Fruit fly (Drosophila melanogaster) whole organism, embryonic: Measurements from ENCODE around the gene side-IV.

Source experiments
- Atf-2 ChIP-seq: fragments of 200-800 bp; sonication (Bioruptor generic); optimal IDR thresholded peaks from 2 replicates; lab custom pipeline; 2016; ENCODE audit warnings: missing biosample characterization, missing genetic modification characterization
- Atf6 ChIP-seq: fragments of 200-800 bp; sonication (Bioruptor generic); IDR thresholded peaks from 2 replicates; pipeline ENCODE4 v1.3.6; 2022; ENCODE audit warnings: missing biosample characterization, missing genetic modification characterization
- CG10654 ChIP-seq: fragments of 200-800 bp; sonication (Bioruptor generic); optimal IDR thresholded peaks from 2 replicates; lab custom pipeline; 2016; ENCODE audit warnings: missing biosample characterization, missing genetic modification characterization
- CG10979 ChIP-seq: fragments of 200-800 bp; sonication (Bioruptor generic); optimal IDR thresholded peaks from 2 replicates; lab custom pipeline; 2018; ENCODE audit warnings: missing biosample characterization, mild to moderate bottlenecking, missing genetic modification characterization, moderate library complexity
- CG11085 ChIP-seq: fragments of 200-800 bp; sonication (Bioruptor generic); IDR thresholded peaks from 2 replicates; pipeline ENCODE4 v1.3.6; 2022; ENCODE audit warnings: missing biosample characterization, missing genetic modification characterization
- CG15011 ChIP-seq: fragments of 200-800 bp; sonication (Bioruptor generic); optimal IDR thresholded peaks from 3 replicates; lab custom pipeline; 2018; ENCODE audit warnings: missing biosample characterization, mild to moderate bottlenecking, missing genetic modification characterization
- CG15479 ChIP-seq: fragments of 200-800 bp; sonication (Bioruptor generic); optimal IDR thresholded peaks from 3 replicates; lab custom pipeline; 2019; ENCODE audit warnings: missing biosample characterization, mild to moderate bottlenecking, missing genetic modification characterization, moderate library complexity
- CG1602 ChIP-seq: fragments of 200-800 bp; sonication (Bioruptor generic); optimal IDR thresholded peaks from 3 replicates; lab custom pipeline; 2016; ENCODE audit warnings: missing biosample characterization, missing genetic modification characterization
- CG1647 ChIP-seq: fragments of 200-800 bp; sonication (Bioruptor generic); optimal IDR thresholded peaks from 3 replicates; lab custom pipeline; 2016; ENCODE audit warnings: missing biosample characterization, missing genetic modification characterization
- CG17802 ChIP-seq: fragments of 200-800 bp; sonication (Bioruptor generic); optimal IDR thresholded peaks from 2 replicates; lab custom pipeline; 2018; ENCODE audit warnings: missing biosample characterization, mild to moderate bottlenecking, missing genetic modification characterization, moderate library complexity
- CG32532 ChIP-seq: fragments of 200-800 bp; sonication (Bioruptor generic); IDR thresholded peaks from 2 replicates; pipeline ENCODE4 v1.3.6; 2022; ENCODE audit warnings: missing biosample characterization, missing genetic modification characterization
- CG43689 ChIP-seq: fragments of 200-800 bp; sonication (Bioruptor generic); IDR thresholded peaks from 2 replicates; pipeline ENCODE4 v1.3.6; 2022; ENCODE audit warnings: missing biosample characterization, missing genetic modification characterization
- CG6813 ChIP-seq: fragments of 200-800 bp; sonication (Bioruptor generic); optimal IDR thresholded peaks from 2 replicates; lab custom pipeline; 2017; ENCODE audit warnings: missing biosample characterization, missing genetic modification characterization, mild to moderate bottlenecking, moderate library complexity, missing genetic modification reagents
- CG8944 ChIP-seq: fragments of 200-800 bp; sonication (Bioruptor generic); optimal IDR thresholded peaks from 3 replicates; lab custom pipeline; 2016; ENCODE audit warnings: missing biosample characterization, missing genetic modification characterization
- D19B ChIP-seq: fragments of 200-800 bp; sonication (Bioruptor generic); optimal IDR thresholded peaks from 2 replicates; lab custom pipeline; 2017; ENCODE audit warnings: missing biosample characterization, mild to moderate bottlenecking, missing genetic modification characterization
- Dbx ChIP-seq: fragments of 200-800 bp; sonication (Bioruptor generic); IDR thresholded peaks from 3 replicates; pipeline ENCODE4 v1.3.6; 2022; ENCODE audit warnings: missing biosample characterization, missing genetic modification characterization
- Ets65A ChIP-seq: fragments of 200-800 bp; sonication (Bioruptor generic); peaks from one replicate; lab custom pipeline; 2016; ENCODE audit warnings: missing biosample characterization, missing genetic modification characterization
- HLH3B ChIP-seq: fragments of 200-800 bp; sonication (Bioruptor generic); IDR thresholded peaks from 2 replicates; pipeline ENCODE4 v1.3.6; 2022; ENCODE audit warnings: missing biosample characterization, missing genetic modification characterization
- Hr3 ChIP-seq: fragments of 200-800 bp; sonication (Bioruptor generic); optimal IDR thresholded peaks from 3 replicates; lab custom pipeline; 2016; ENCODE audit warnings: missing biosample characterization, missing genetic modification characterization
- Hr78 ChIP-seq, 2 experiments: fragments of 200-800 bp in 1 of 2; fragments of >200 bp in 1 of 2; sonication (Bioruptor generic) in 1 of 2; optimal IDR thresholded peaks; 2 replicates each; lab custom pipeline; 2017 to 2019; ENCODE audit warnings: missing biosample characterization in 2 of 2, missing genetic modification characterization in 2 of 2, mild to moderate bottlenecking in 1 of 2, moderate library complexity in 1 of 2
- Lhr ChIP-seq: fragments of 200-800 bp; sonication (Bioruptor generic); optimal IDR thresholded peaks from 3 replicates; lab custom pipeline; 2017; ENCODE audit warnings: mild to moderate bottlenecking, missing biosample characterization, missing genetic modification reagents, missing genetic modification characterization
- Mes4 ChIP-seq: fragments of 200-800 bp; sonication (Bioruptor generic); optimal IDR thresholded peaks from 2 replicates; lab custom pipeline; 2016; ENCODE audit warnings: missing biosample characterization, missing genetic modification characterization
- NFAT ChIP-seq: fragments of 200-800 bp; sonication (Bioruptor generic); IDR thresholded peaks from 2 replicates; pipeline ENCODE4 v1.3.6; 2022; ENCODE audit warnings: missing biosample characterization, missing genetic modification characterization
- NK7.1 ChIP-seq: fragments of 200-800 bp; sonication (Bioruptor generic); optimal IDR thresholded peaks from 3 replicates; lab custom pipeline; 2016; ENCODE audit warnings: missing biosample characterization, missing genetic modification characterization
- Poxn ChIP-seq: fragments of 200-800 bp; sonication (Bioruptor generic); IDR thresholded peaks from 2 replicates; pipeline ENCODE4 v1.3.6; 2022; ENCODE audit warnings: missing biosample characterization, missing genetic modification characterization
- Rfx ChIP-seq: fragments of 200-800 bp; sonication (Bioruptor generic); IDR thresholded peaks from 2 replicates; pipeline ENCODE4 v1.3.6; 2022; ENCODE audit warnings: missing biosample characterization, missing genetic modification characterization
- Rx ChIP-seq: fragments of 200-800 bp; sonication (Bioruptor generic); IDR thresholded peaks from 2 replicates; pipeline ENCODE4 v1.3.6; 2022; ENCODE audit warnings: missing biosample characterization, missing genetic modification characterization
- Scr ChIP-seq: fragments of 200-800 bp; sonication (Bioruptor generic); IDR thresholded peaks from 2 replicates; pipeline ENCODE4 v1.3.6; 2022; ENCODE audit warnings: missing biosample characterization, missing genetic modification characterization; ENCODE audit not compliant: partially characterized antibody
- ase ChIP-seq: fragments of 200-800 bp; sonication (Bioruptor generic); IDR thresholded peaks from 3 replicates; pipeline ENCODE4 v1.3.6; 2022; ENCODE audit warnings: missing biosample characterization, missing genetic modification characterization
- ash1 ChIP-seq: fragments of 200-800 bp; sonication (Bioruptor generic); optimal IDR thresholded peaks from 2 replicates; lab custom pipeline; 2018; ENCODE audit warnings: missing biosample characterization, mild to moderate bottlenecking, missing genetic modification characterization
- bigmax ChIP-seq: fragments of 200-800 bp; sonication (Bioruptor generic); optimal IDR thresholded peaks from 2 replicates; lab custom pipeline; 2018; ENCODE audit warnings: missing biosample characterization, mild to moderate bottlenecking, missing genetic modification characterization
- dpn ChIP-seq, 2 experiments: fragments of 200-800 bp; sonication (Bioruptor generic); optimal IDR thresholded peaks; 3 replicates each; lab custom pipeline; 2016; ENCODE audit warnings: missing biosample characterization in 2 of 2, missing genetic modification characterization in 2 of 2
- en ChIP-seq: fragments of 200-800 bp; sonication (Bioruptor generic); optimal IDR thresholded peaks from 2 replicates; lab custom pipeline; 2016; ENCODE audit warnings: missing biosample characterization, missing genetic modification characterization
- ftz-f1 ChIP-seq: fragments of 200-800 bp; sonication (Bioruptor generic); optimal IDR thresholded peaks from 2 replicates; lab custom pipeline; 2016; ENCODE audit warnings: missing biosample characterization, missing genetic modification characterization
- gro ChIP-seq: fragments of 200-800 bp; sonication (Bioruptor generic); optimal IDR thresholded peaks from 2 replicates; lab custom pipeline; 2016; ENCODE audit warnings: missing biosample characterization, missing genetic modification characterization
- gt ChIP-seq: fragments of 200-800 bp; sonication (Bioruptor generic); IDR thresholded peaks from 2 replicates; pipeline ENCODE4 v1.3.6; 2022; ENCODE audit warnings: missing biosample characterization, missing genetic modification characterization
- ham ChIP-seq: fragments of 200-800 bp; sonication (Bioruptor generic); IDR thresholded peaks from 2 replicates; pipeline ENCODE4 v1.3.6; 2022; ENCODE audit warnings: missing biosample characterization, missing genetic modification characterization
- hbn ChIP-seq: fragments of 200-800 bp; sonication (Bioruptor generic); IDR thresholded peaks from 2 replicates; pipeline ENCODE4 v1.3.6; 2022; ENCODE audit warnings: missing biosample characterization, missing genetic modification characterization; ENCODE audit not compliant: partially characterized antibody
- jing ChIP-seq: fragments of 200-800 bp; sonication (Bioruptor generic); optimal IDR thresholded peaks from 2 replicates; lab custom pipeline; 2018; ENCODE audit warnings: missing biosample characterization, mild to moderate bottlenecking, missing genetic modification characterization
- nerfin-2 ChIP-seq: fragments of 200-800 bp; sonication (Bioruptor generic); IDR thresholded peaks from 2 replicates; pipeline ENCODE4 v1.3.6; 2022; ENCODE audit warnings: missing biosample characterization, missing genetic modification characterization; ENCODE audit not compliant: partially characterized antibody
- odd ChIP-seq: fragments of 200-800 bp; sonication (Bioruptor generic); optimal IDR thresholded peaks from 2 replicates; lab custom pipeline; 2017; ENCODE audit warnings: missing biosample characterization, mild to moderate bottlenecking, missing genetic modification characterization
- ranshi ChIP-seq: fragments of 200-800 bp; sonication (Bioruptor generic); IDR thresholded peaks from 2 replicates; pipeline ENCODE4 v1.3.6; 2022; ENCODE audit warnings: missing biosample characterization, missing genetic modification characterization
- rib ChIP-seq: fragments of 200-800 bp; sonication (Bioruptor generic); IDR thresholded peaks from 2 replicates; pipeline ENCODE4 v1.3.6; 2022; ENCODE audit warnings: missing biosample characterization, missing genetic modification characterization
- scrt ChIP-seq: fragments of 200-800 bp; sonication (Bioruptor generic); optimal IDR thresholded peaks from 2 replicates; lab custom pipeline; 2018; ENCODE audit warnings: missing biosample characterization, mild to moderate bottlenecking, missing genetic modification characterization, moderate library complexity
- sd ChIP-seq: fragments of 200-800 bp; sonication (Bioruptor generic); optimal IDR thresholded peaks from 3 replicates; lab custom pipeline; 2018; ENCODE audit warnings: missing biosample characterization, mild to moderate bottlenecking, missing genetic modification characterization, moderate library complexity
- sens ChIP-seq: fragments of 200-800 bp; sonication (Bioruptor generic); peaks from one replicate; lab custom pipeline; 2016; ENCODE audit warnings: missing biosample characterization, missing genetic modification characterization
- sim ChIP-seq: fragments of 200-800 bp; sonication (Bioruptor generic); IDR thresholded peaks from 2 replicates; pipeline ENCODE4 v1.3.6; 2022; ENCODE audit warnings: missing biosample characterization, missing genetic modification characterization
- sima ChIP-seq: fragments of 200-800 bp; sonication (Bioruptor generic); optimal IDR thresholded peaks from 2 replicates; lab custom pipeline; 2016; ENCODE audit warnings: missing biosample characterization, missing genetic modification characterization
- slp2 ChIP-seq: fragments of 200-800 bp; sonication (Bioruptor generic); optimal IDR thresholded peaks from 2 replicates; lab custom pipeline; 2016; ENCODE audit warnings: missing biosample characterization, missing genetic modification characterization
- sqz ChIP-seq: fragments of 200-800 bp; sonication (Bioruptor generic); optimal IDR thresholded peaks from 3 replicates; lab custom pipeline; 2018; ENCODE audit warnings: missing biosample characterization, mild to moderate bottlenecking, missing genetic modification characterization
- tna ChIP-seq: fragments of 200-800 bp; sonication (Bioruptor generic); IDR thresholded peaks from 2 replicates; pipeline ENCODE4 v1.3.6; 2022; ENCODE audit warnings: missing biosample characterization, missing genetic modification characterization; ENCODE audit not compliant: partially characterized antibody
- wek ChIP-seq: fragments of 200-800 bp; sonication (Bioruptor generic); optimal IDR thresholded peaks from 3 replicates; lab custom pipeline; 2018; ENCODE audit warnings: missing biosample characterization, mild to moderate bottlenecking, missing genetic modification characterization, moderate library complexity

The side-IV gene

dm6 chr3R:13471329-13471728 lies 20.9 kb downstream of the side-IV start (continued):
- no peak for TF ChIP-seq Scr (GFP tag; lab: Robert Waterston, UW)
- no peak for TF ChIP-seq CG10979
- TF ChIP-seq jing, result no peak
- TF ChIP-seq dpn (GFP tag; optimal IDR thresholded peaks at IDR 0.05; lab: Kevin White, UChicago), result peak in 1 of 2 experiments; percentile 18
- TF ChIP-seq CG1602 (GFP tag; lab: Kevin White, UChicago), result peak; percentile 12
- no peak for TF ChIP-seq CG6813 (GFP tag; lab: Kevin White, UChicago)
- TF ChIP-seq CG11085, result no peak
- no peak for TF ChIP-seq Dbx (GFP tag; lab: Robert Waterston, UW)
- TF ChIP-seq slp2 (GFP tag; lab: Kevin White, UChicago), result no peak
- TF ChIP-seq ham, result no peak
- no peak for TF ChIP-seq NK7.1 (GFP tag; lab: Kevin White, UChicago)
- no peak for TF ChIP-seq CG15479 (GFP tag; lab: Kevin White, UChicago)
- peak; percentile 27; the same call in 1 of the 2 replicates for TF ChIP-seq NFAT (GFP tag; lab: Robert Waterston, UW)
- TF ChIP-seq gt (GFP tag; lab: Robert Waterston, UW), result no peak
- no peak for TF ChIP-seq ash1 (GFP tag; lab: Kevin White, UChicago)
- TF ChIP-seq CG43689, result no peak
- no peak for TF ChIP-seq nerfin-2 (GFP tag; lab: Robert Waterston, UW)
- TF ChIP-seq sima, result no peak
- TF ChIP-seq CG17802 (tag; lab: Kevin White, UChicago), result no peak
- 0 out of 3 replicates have a peak, but pooled peaks have one; percentile 31 for TF ChIP-seq ase (GFP tag; lab: Robert Waterston, UW)
- no peak for TF ChIP-seq odd
- TF ChIP-seq rib, result no peak
- TF ChIP-seq sens (GFP tag; lab: Kevin White, UChicago), result no peak
- TF ChIP-seq Hr78 (GFP tag; optimal IDR thresholded peaks at IDR 0.05; lab: Kevin White, UChicago), result no peak
- no peak for TF ChIP-seq Atf-2 (GFP tag; lab: Kevin White, UChicago)
- TF ChIP-seq CG32532, result no peak
- TF ChIP-seq gro (GFP tag; lab: Kevin White, UChicago), result no peak
- no peak for TF ChIP-seq Ets65A (GFP tag; lab: Kevin White, UChicago)
- no peak for TF ChIP-seq sim
- TF ChIP-seq scrt, result no peak
- TF ChIP-seq Poxn (GFP tag; lab: Robert Waterston, UW), result no peak
- TF ChIP-seq sd (tag; lab: Kevin White, UChicago), result no peak
- TF ChIP-seq Mes4, result no peak
- no peak for TF ChIP-seq Rx (GFP tag; lab: Robert Waterston, UW)
- TF ChIP-seq CG8944, result no peak
- TF ChIP-seq ftz-f1 (GFP tag; lab: Kevin White, UChicago), result no peak
- no peak for TF ChIP-seq D19B (GFP tag; lab: Kevin White, UChicago)
- no peak for TF ChIP-seq ranshi (GFP tag; lab: Robert Waterston, UW)
- TF ChIP-seq Rfx (GFP tag; lab: Robert Waterston, UW), result peak; percentile 48; the same call in 1 of the 2 replicates
- TF ChIP-seq CG10654 (GFP tag; lab: Kevin White, UChicago), result no peak
- no peak for TF ChIP-seq HLH3B (GFP tag; lab: Robert Waterston, UW)
- no peak for TF ChIP-seq en (GFP tag; lab: Kevin White, UChicago)
- no peak for TF ChIP-seq hbn
- TF ChIP-seq CG15011 (GFP tag; lab: Kevin White, UChicago), result no peak
- TF ChIP-seq Hr3, result peak; percentile 16
- no peak for TF ChIP-seq tna (GFP tag; lab: Robert Waterston, UW)
- TF ChIP-seq wek (GFP tag; lab: Kevin White, UChicago), result no peak
- no peak for TF ChIP-seq CG1647
- no peak for TF ChIP-seq sqz (GFP tag; lab: Kevin White, UChicago)
- TF ChIP-seq Atf6 (GFP tag; lab: Robert Waterston, UW), result no peak
- TF ChIP-seq bigmax (GFP tag; lab: Kevin White, UChicago), result no peak
- peak; percentile 8 for TF ChIP-seq Lhr (GFP tag; lab: Kevin White, UChicago)
